Fruit fly (Drosophila melanogaster) whole organism: ENCODE measurements around the gene ex.
A peak's percentile ranks its signal among the peaks of the same experiment; 100 is the strongest.

Source experiments
- CG8478 ChIP-seq: fragments of >200 bp; optimal IDR thresholded peaks from 2 replicates; lab custom pipeline; 2018; ENCODE audit warnings: inconsistent platforms
- Dll ChIP-seq: fragments of >200 bp; optimal IDR thresholded peaks from 2 replicates; lab custom pipeline; 2017
- EcR ChIP-seq, 2 experiments: fragments of >200 bp; optimal IDR thresholded peaks; 2 replicates each; lab custom pipeline; 2017; ENCODE audit warnings: missing biosample characterization in 2 of 2, missing genetic modification characterization in 2 of 2, missing genetic modification reagents in 2 of 2
- pan ChIP-seq: fragments of >200 bp; optimal IDR thresholded peaks from 2 replicates; lab custom pipeline; 2017
- psq ChIP-seq: fragments of >200 bp; optimal IDR thresholded peaks from 2 replicates; lab custom pipeline; 2017
- usp ChIP-seq: fragments of >200 bp; optimal IDR thresholded peaks from 2 replicates; lab custom pipeline; 2017; ENCODE audit warnings: missing biosample characterization, missing genetic modification characterization, mixed read lengths

ex gene

dm6 chr2L:475920-476319, 44.9 kb downstream of the ex start, which contains the start of gene ush:
TSS of gene ush (plus strand) at chr2L:476220.
- TF ChIP-seq CG8478 (lab: Kevin White, UChicago) = no peak
- TF ChIP-seq psq (lab: Kevin White, UChicago) = no peak

dm6 chr2L:478173-478572, 47.1 kb downstream of the ex start:
- no peak for TF ChIP-seq psq (lab: Kevin White, UChicago)
- peak in 1 of 2 experiments; percentile 75 for TF ChIP-seq EcR (GFP tag; optimal IDR thresholded peaks at IDR 0.05; lab: Kevin White, UChicago)

- TF ChIP-seq psq (lab: Kevin White, UChicago) (no peak), Dll (no peak), usp (GFP tag; lab: Kevin White, UChicago) (no peak), pan (lab: Kevin White, UChicago) (no peak), CG8478 (lab: Kevin White, UChicago) (peak; percentile 37), EcR (GFP tag; optimal IDR thresholded peaks at IDR 0.05; lab: Kevin White, UChicago) (peak in 1 of 2 experiments; percentile 21)
Observed at dm6 chr2L:478749-479482, 47.9 kb downstream of the ex start.

dm6 chr2L:479483-480195, 48.6 kb downstream of the ex start, which contains the start of gene cbt:
TSS of gene cbt (minus strand) at chr2L:479688.
- TF ChIP-seq Dll (peak; percentile 2), EcR (GFP tag; optimal IDR thresholded peaks at IDR 0.05; lab: Kevin White, UChicago) (peak in 1 of 2 experiments; percentile 61), CG8478 (lab: Kevin White, UChicago) (no peak)

dm6 chr2L:480196-480511, 49.1 kb downstream of the ex start:
- no peak for TF ChIP-seq CG8478 (lab: Kevin White, UChicago)
- TF ChIP-seq Dll = no peak
- no peak for TF ChIP-seq EcR (GFP tag; optimal IDR thresholded peaks at IDR 0.05; lab: Kevin White, UChicago)
- no peak for TF ChIP-seq psq (lab: Kevin White, UChicago)
- no peak for TF ChIP-seq usp (GFP tag; lab: Kevin White, UChicago)
- no peak for TF ChIP-seq pan (lab: Kevin White, UChicago)

dm6 chr2L:480638-481399, 49.8 kb downstream of the ex start:
- TF ChIP-seq EcR (GFP tag; optimal IDR thresholded peaks at IDR 0.05; lab: Kevin White, UChicago) (peak; percentile 64 to 87), pan (lab: Kevin White, UChicago) (peak; percentile 98), psq (lab: Kevin White, UChicago) (no peak)

- TF ChIP-seq Dll (peak; percentile 23), CG8478 (lab: Kevin White, UChicago) (no peak)
Observed at dm6 chr2L:481400-481756, 50.4 kb downstream of the ex start.

dm6 chr2L:481757-482450, 50.9 kb downstream of the ex start:
- TF ChIP-seq psq (lab: Kevin White, UChicago) (no peak), pan (lab: Kevin White, UChicago) (no peak), Dll (no peak), EcR (GFP tag; optimal IDR thresholded peaks at IDR 0.05; lab: Kevin White, UChicago) (no peak), CG8478 (lab: Kevin White, UChicago) (no peak), usp (GFP tag; lab: Kevin White, UChicago) (no peak)

- TF ChIP-seq EcR (GFP tag; optimal IDR thresholded peaks at IDR 0.05; lab: Kevin White, UChicago) (no peak), CG8478 (lab: Kevin White, UChicago) (no peak), pan (lab: Kevin White, UChicago) (no peak), Dll (no peak), psq (lab: Kevin White, UChicago) (no peak), usp (GFP tag; lab: Kevin White, UChicago) (no peak)
Observed at dm6 chr2L:482451-482844, 51.4 kb downstream of the ex start.

- TF ChIP-seq CG8478 (lab: Kevin White, UChicago) (no peak), Dll (no peak), pan (lab: Kevin White, UChicago) (no peak), usp (GFP tag; lab: Kevin White, UChicago) (no peak), psq (lab: Kevin White, UChicago) (no peak), EcR (GFP tag; optimal IDR thresholded peaks at IDR 0.05; lab: Kevin White, UChicago) (no peak)
Observed at dm6 chr2L:483347-484280, 52.6 kb downstream of the ex start.
